Fruit fly (Drosophila melanogaster) whole organism, embryonic: ENCODE data around the gene CG42258.

Experiments used
- Adf1 ChIP-seq: fragments of 200-800 bp; sonication (Bioruptor generic); IDR thresholded peaks from 2 replicates; pipeline ENCODE4 v1.3.6; 2022; ENCODE audit warnings: missing biosample characterization, missing genetic modification characterization
- Atf-2 ChIP-seq: fragments of 200-800 bp; sonication (Bioruptor generic); optimal IDR thresholded peaks from 2 replicates; lab custom pipeline; 2016; ENCODE audit warnings: missing biosample characterization, missing genetic modification characterization
- Atf3 ChIP-seq: fragments of 200-800 bp; sonication (Bioruptor generic); optimal IDR thresholded peaks from 3 replicates; lab custom pipeline; 2016; ENCODE audit warnings: missing biosample characterization, missing genetic modification characterization
- B-H1 ChIP-seq: fragments of 200-800 bp; sonication (Bioruptor generic); IDR thresholded peaks from 3 replicates; pipeline ENCODE4 v1.3.6; 2022; ENCODE audit warnings: missing biosample characterization, missing genetic modification characterization
- C15 ChIP-seq: fragments of 200-800 bp; sonication (Bioruptor generic); IDR thresholded peaks from 3 replicates; pipeline ENCODE4 v1.3.6; 2022; ENCODE audit warnings: missing biosample characterization, missing genetic modification characterization
- CG10366 ChIP-seq: fragments of 200-800 bp; sonication (Bioruptor generic); IDR thresholded peaks from 2 replicates; pipeline ENCODE4 v1.3.6; 2022; ENCODE audit warnings: missing biosample characterization, missing genetic modification characterization
- CG11456 ChIP-seq: fragments of 200-800 bp; sonication (Bioruptor generic); IDR thresholded peaks from 3 replicates; pipeline ENCODE4 v1.3.6; 2022; ENCODE audit warnings: missing biosample characterization, missing genetic modification characterization
- CG13123 ChIP-seq: fragments of 200-800 bp; sonication (Bioruptor generic); optimal IDR thresholded peaks from 2 replicates; lab custom pipeline; 2016; ENCODE audit warnings: missing biosample characterization, missing genetic modification characterization
- CG15073 ChIP-seq: fragments of 200-800 bp; sonication (Bioruptor generic); optimal IDR thresholded peaks from 2 replicates; lab custom pipeline; 2016; ENCODE audit warnings: missing biosample characterization, missing genetic modification characterization
- CG15514 ChIP-seq: fragments of 200-800 bp; sonication (Bioruptor generic); optimal IDR thresholded peaks from 3 replicates; lab custom pipeline; 2017; ENCODE audit warnings: missing biosample characterization, missing genetic modification characterization, mild to moderate bottlenecking, moderate library complexity, missing genetic modification reagents
- CG1602 ChIP-seq: fragments of 200-800 bp; sonication (Bioruptor generic); optimal IDR thresholded peaks from 3 replicates; lab custom pipeline; 2016; ENCODE audit warnings: missing biosample characterization, missing genetic modification characterization
- CG1647 ChIP-seq: fragments of 200-800 bp; sonication (Bioruptor generic); optimal IDR thresholded peaks from 3 replicates; lab custom pipeline; 2016; ENCODE audit warnings: missing biosample characterization, missing genetic modification characterization
- CG17186 ChIP-seq: fragments of 200-800 bp; sonication (Bioruptor generic); optimal IDR thresholded peaks from 3 replicates; lab custom pipeline; 2017; ENCODE audit warnings: missing biosample characterization, missing genetic modification reagents, missing genetic modification characterization
- CG17568 ChIP-seq: fragments of 200-800 bp; sonication (Bioruptor generic); optimal IDR thresholded peaks from 2 replicates; lab custom pipeline; 2018; ENCODE audit warnings: missing biosample characterization, mild to moderate bottlenecking, missing genetic modification characterization, moderate library complexity
- CG17829 ChIP-seq: fragments of 200-800 bp; optimal IDR thresholded peaks from 2 replicates; lab custom pipeline; 2019; ENCODE audit warnings: missing biosample characterization, mild to moderate bottlenecking, missing genetic modification characterization, moderate library complexity
- CG31441 ChIP-seq: fragments of 200-800 bp; sonication (Bioruptor generic); IDR thresholded peaks from 2 replicates; pipeline ENCODE4 v1.3.6; 2022; ENCODE audit warnings: missing biosample characterization, missing genetic modification characterization
- CG32767 ChIP-seq: fragments of 200-800 bp; sonication (Bioruptor generic); IDR thresholded peaks from 2 replicates; pipeline ENCODE4 v1.3.6; 2022; ENCODE audit warnings: missing biosample characterization, missing genetic modification characterization
- CG42726 ChIP-seq: fragments of 200-800 bp; sonication (Bioruptor generic); IDR thresholded peaks from 2 replicates; pipeline ENCODE4 v1.3.6; 2022; ENCODE audit warnings: missing biosample characterization, missing genetic modification characterization; ENCODE audit not compliant: partially characterized antibody
- CG4707 ChIP-seq: fragments of 200-800 bp; sonication (Bioruptor generic); optimal IDR thresholded peaks from 2 replicates; lab custom pipeline; 2018; ENCODE audit warnings: missing biosample characterization, mild to moderate bottlenecking, missing genetic modification characterization, moderate library complexity
- CG5245 ChIP-seq: fragments of 200-800 bp; sonication (Bioruptor generic); optimal IDR thresholded peaks from 3 replicates; lab custom pipeline; 2016; ENCODE audit warnings: missing biosample characterization, missing genetic modification characterization
- CG6854 ChIP-seq: fragments of 200-800 bp; sonication (Bioruptor generic); optimal IDR thresholded peaks from 3 replicates; lab custom pipeline; 2017; ENCODE audit warnings: missing biosample characterization, mild to moderate bottlenecking, missing genetic modification characterization
- CG8290 ChIP-seq, 3 experiments: fragments of 200-800 bp; sonication (Bioruptor generic); optimal IDR thresholded peaks; 2 replicates each; lab custom pipeline; 2016 to 2019; ENCODE audit warnings: missing biosample characterization in 3 of 3, missing genetic modification characterization in 3 of 3, mild to moderate bottlenecking in 2 of 3, moderate library complexity in 1 of 3
- CG8765 ChIP-seq: fragments of 200-800 bp; sonication (Bioruptor generic); IDR thresholded peaks from 2 replicates; pipeline ENCODE4 v1.3.6; 2022; ENCODE audit warnings: missing biosample characterization, missing genetic modification characterization
- CG8924 ChIP-seq: fragments of 200-800 bp; optimal IDR thresholded peaks from 3 replicates; lab custom pipeline; 2019; ENCODE audit warnings: missing biosample characterization, mild to moderate bottlenecking, missing genetic modification characterization, moderate library complexity
- D ChIP-seq, 2 experiments: fragments of 200-800 bp in 1 of 2; fragments of >200 bp in 1 of 2; sonication (Bioruptor generic) in 1 of 2; optimal IDR thresholded peaks; 2 replicates in 1 of 2; 3 replicates in 1 of 2; lab custom pipeline; 2017; ENCODE audit warnings: mild to moderate bottlenecking in 1 of 2, missing biosample characterization in 1 of 2, missing genetic modification characterization in 1 of 2, missing genetic modification reagents in 1 of 2
- D19A ChIP-seq: fragments of 200-800 bp; optimal IDR thresholded peaks from 3 replicates; lab custom pipeline; 2019; ENCODE audit warnings: missing biosample characterization, mild to moderate bottlenecking, missing genetic modification characterization, moderate library complexity
- D19B ChIP-seq: fragments of 200-800 bp; sonication (Bioruptor generic); optimal IDR thresholded peaks from 2 replicates; lab custom pipeline; 2017; ENCODE audit warnings: missing biosample characterization, mild to moderate bottlenecking, missing genetic modification characterization
- Gsc ChIP-seq: fragments of 200-800 bp; sonication (Bioruptor generic); IDR thresholded peaks from 2 replicates; pipeline ENCODE4 v1.3.6; 2022; ENCODE audit warnings: missing biosample characterization, missing genetic modification characterization
- HmgD ChIP-seq: fragments of 200-800 bp; sonication (Bioruptor generic); optimal IDR thresholded peaks from 3 replicates; lab custom pipeline; 2016; ENCODE audit warnings: missing biosample characterization, missing genetic modification characterization
- Hmr ChIP-seq: fragments of 200-800 bp; sonication (Bioruptor generic); optimal IDR thresholded peaks from 3 replicates; lab custom pipeline; 2017; ENCODE audit warnings: mild to moderate bottlenecking, missing biosample characterization, missing genetic modification reagents, missing genetic modification characterization
- Hsf ChIP-seq: fragments of 200-800 bp; sonication (Bioruptor generic); optimal IDR thresholded peaks from 3 replicates; lab custom pipeline; 2016; ENCODE audit warnings: missing biosample characterization, missing genetic modification characterization
- Poxn ChIP-seq: fragments of 200-800 bp; sonication (Bioruptor generic); IDR thresholded peaks from 2 replicates; pipeline ENCODE4 v1.3.6; 2022; ENCODE audit warnings: missing biosample characterization, missing genetic modification characterization
- TFAM ChIP-seq: fragments of 200-800 bp; sonication (Bioruptor generic); optimal IDR thresholded peaks from 2 replicates; lab custom pipeline; 2017; ENCODE audit warnings: missing biosample characterization, missing genetic modification characterization, inconsistent platforms
- Usf ChIP-seq: fragments of 200-800 bp; sonication (Bioruptor generic); optimal IDR thresholded peaks from 2 replicates; lab custom pipeline; 2017; ENCODE audit warnings: missing genotype, missing biosample characterization, missing genetic modification characterization
- Vsx1 ChIP-seq: fragments of 200-800 bp; sonication (Bioruptor generic); optimal IDR thresholded peaks from 2 replicates; lab custom pipeline; 2017; ENCODE audit warnings: missing biosample characterization, mild to moderate bottlenecking, missing genetic modification characterization, missing genetic modification reagents
- ac ChIP-seq: fragments of 200-800 bp; sonication (Bioruptor generic); optimal IDR thresholded peaks from 3 replicates; lab custom pipeline; 2017; ENCODE audit warnings: missing biosample characterization, mild to moderate bottlenecking, missing genetic modification characterization
- bbx ChIP-seq: fragments of 200-800 bp; sonication (Bioruptor generic); IDR thresholded peaks from 2 replicates; pipeline ENCODE4 v1.3.6; 2022; ENCODE audit warnings: missing biosample characterization, missing genetic modification characterization; ENCODE audit not compliant: partially characterized antibody
- dmrt99B ChIP-seq: fragments of 200-800 bp; sonication (Bioruptor generic); optimal IDR thresholded peaks from 2 replicates; lab custom pipeline; 2018; ENCODE audit warnings: missing biosample characterization, mild to moderate bottlenecking, missing genetic modification characterization, moderate library complexity
- dysf ChIP-seq: fragments of 200-800 bp; sonication (Bioruptor generic); IDR thresholded peaks from 3 replicates; pipeline ENCODE4 v1.3.6; 2022; ENCODE audit warnings: missing biosample characterization, missing genetic modification characterization
- eve ChIP-seq, 2 experiments: fragments of >200 bp; optimal IDR thresholded peaks; 2 replicates each; lab custom pipeline; 2017; ENCODE audit warnings: missing biosample characterization in 2 of 2, missing genetic modification characterization in 2 of 2
- gce ChIP-seq: fragments of 200-800 bp; sonication (Bioruptor generic); IDR thresholded peaks from 3 replicates; pipeline ENCODE4 v1.3.6; 2022; ENCODE audit warnings: missing biosample characterization, missing genetic modification characterization
- mld ChIP-seq: fragments of 200-800 bp; sonication (Bioruptor generic); IDR thresholded peaks from 3 replicates; pipeline ENCODE4 v1.3.6; 2022; ENCODE audit warnings: missing biosample characterization, missing genetic modification characterization; ENCODE audit not compliant: partially characterized antibody
- otp ChIP-seq: fragments of 200-800 bp; sonication (Bioruptor generic); IDR thresholded peaks from 3 replicates; pipeline ENCODE4, ENCODE4 v1.3.6; 2022; ENCODE audit warnings: missing biosample characterization, missing genetic modification characterization
- p53 ChIP-seq: fragments of 200-800 bp; sonication (Bioruptor generic); optimal IDR thresholded peaks from 2 replicates; lab custom pipeline; 2016; ENCODE audit warnings: missing biosample characterization, missing genetic modification characterization
- sim ChIP-seq: fragments of 200-800 bp; sonication (Bioruptor generic); IDR thresholded peaks from 2 replicates; pipeline ENCODE4 v1.3.6; 2022; ENCODE audit warnings: missing biosample characterization, missing genetic modification characterization
- so ChIP-seq: fragments of 200-800 bp; sonication (Bioruptor generic); IDR thresholded peaks from 3 replicates; pipeline ENCODE4 v1.3.6; 2022; ENCODE audit warnings: missing biosample characterization, missing genetic modification characterization
- tio ChIP-seq: fragments of 200-800 bp; sonication (Bioruptor generic); optimal IDR thresholded peaks from 2 replicates; lab custom pipeline; 2017; ENCODE audit warnings: missing biosample characterization, missing genetic modification characterization, inconsistent platforms
- zen2 ChIP-seq: fragments of 200-800 bp; sonication (Bioruptor generic); IDR thresholded peaks from 3 replicates; pipeline ENCODE4 v1.3.6; 2022; ENCODE audit warnings: missing biosample characterization, missing genetic modification characterization; ENCODE audit not compliant: partially characterized antibody

Gene CG42258

DNA sequence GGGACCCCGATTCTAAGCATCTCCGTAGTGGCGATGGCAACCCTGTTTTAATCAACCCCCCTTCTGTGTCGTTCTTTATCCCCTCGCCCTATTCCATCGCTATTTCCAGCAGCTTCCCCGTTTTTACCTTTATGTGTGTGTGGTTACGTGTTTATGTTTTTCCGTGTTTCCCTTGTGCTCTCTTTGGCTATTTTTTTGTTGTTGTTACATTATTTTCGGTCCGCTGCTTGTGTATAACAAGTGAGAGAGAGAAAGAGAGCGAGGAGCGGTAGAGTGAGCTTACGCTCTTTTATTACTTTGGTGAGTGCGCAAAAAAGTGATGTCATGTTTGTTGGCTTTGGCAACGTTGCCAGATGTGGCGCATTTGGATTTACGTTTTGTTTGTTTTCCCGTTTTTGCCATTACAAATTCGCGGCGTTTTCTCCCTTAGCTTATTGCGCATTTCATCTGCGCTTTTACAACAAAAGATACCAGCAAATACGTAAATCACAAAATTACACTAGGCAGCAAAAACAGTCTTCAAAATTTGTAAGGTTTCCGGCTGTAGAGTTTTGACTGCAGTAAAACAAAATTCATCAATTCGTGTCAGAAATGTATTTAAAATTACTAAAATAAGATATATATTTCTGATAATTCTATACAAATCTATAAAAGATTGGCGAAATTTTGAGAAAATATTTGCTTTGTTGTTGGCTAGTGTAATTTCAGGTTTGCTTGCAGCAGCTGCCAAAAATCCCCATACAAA, 7.0 kb downstream of the CG42258 start (continued):
- no peak for TF ChIP-seq zen2 (GFP tag; lab: Robert Waterston, UW)
- TF ChIP-seq CG10366 = peak; percentile 67
- peak; percentile 58 for TF ChIP-seq Poxn
- peak; percentile 68 for TF ChIP-seq Atf3
- TF ChIP-seq otp (GFP tag; lab: Robert Waterston, UW) = 0 out of 3 replicates have a peak, but pooled peaks have one; percentile 54
- TF ChIP-seq CG1647 = no peak
- peak; percentile 75 for TF ChIP-seq CG11456
- peak; percentile 75; the same call in 2 of the 3 replicates for TF ChIP-seq so (GFP tag; lab: Robert Waterston, UW)
- no peak for TF ChIP-seq CG5245 (GFP tag; lab: Kevin White, UChicago)
- TF ChIP-seq CG15514 (GFP tag; lab: Kevin White, UChicago) = peak; percentile 44
- TF ChIP-seq Hsf (GFP tag; lab: Kevin White, UChicago) = no peak
- TF ChIP-seq CG31441 (GFP tag; lab: Robert Waterston, UW) = 0 out of 2 replicates have a peak, but pooled peaks have one; percentile 31
- TF ChIP-seq D (optimal IDR thresholded peaks at IDR 0.05; lab: Kevin White, UChicago) = no peak
- peak; percentile 25 for TF ChIP-seq D (GFP tag; optimal IDR thresholded peaks at IDR 0.05; lab: Kevin White, UChicago)
- peak; percentile 49 for TF ChIP-seq D19B (GFP tag; lab: Kevin White, UChicago)
- peak; percentile 58 for TF ChIP-seq CG8924
- peak; percentile 29 for TF ChIP-seq tio
- TF ChIP-seq D19A = peak; percentile 28
- peak; percentile 59; the same call in 1 of the 3 replicates for TF ChIP-seq C15 (GFP tag; lab: Robert Waterston, UW)
- TF ChIP-seq sim = no peak
- peak; percentile 54; the same call in 1 of the 2 replicates for TF ChIP-seq Adf1 (GFP tag; lab: Robert Waterston, UW)
- TF ChIP-seq Usf (GFP tag; lab: Kevin White, UChicago) = no peak
- peak; percentile 36 for TF ChIP-seq CG6854 (GFP tag; lab: Kevin White, UChicago)
- peak; percentile 66 for TF ChIP-seq dmrt99B (tag; lab: Kevin White, UChicago)
- TF ChIP-seq CG13123 = no peak
- no peak for TF ChIP-seq Atf-2
- no peak for TF ChIP-seq HmgD (GFP tag; lab: Kevin White, UChicago)
- TF ChIP-seq CG4707 (GFP tag; lab: Kevin White, UChicago) = no peak
- peak; percentile 62; the same call in 1 of the 2 replicates for TF ChIP-seq CG32767 (GFP tag; lab: Robert Waterston, UW)
- TF ChIP-seq CG1602 (GFP tag; lab: Kevin White, UChicago) = peak; percentile 2
- no peak for TF ChIP-seq bbx (GFP tag; lab: Robert Waterston, UW)
- TF ChIP-seq CG15073 (GFP tag; lab: Kevin White, UChicago) = no peak
- no peak for TF ChIP-seq eve (GFP tag; optimal IDR thresholded peaks at IDR 0.05; lab: Kevin White, UChicago)
- no peak for TF ChIP-seq CG17186 (GFP tag; lab: Kevin White, UChicago)
- TF ChIP-seq dysf (GFP tag; lab: Robert Waterston, UW) = peak; percentile 73
- TF ChIP-seq Vsx1 (GFP tag; lab: Kevin White, UChicago) = no peak
- TF ChIP-seq Hmr = peak; percentile 65
- TF ChIP-seq p53 = no peak
- no peak for TF ChIP-seq mld
- peak; percentile 12; the same call in 1 of the 3 replicates for TF ChIP-seq B-H1 (GFP tag; lab: Robert Waterston, UW)
- TF ChIP-seq TFAM (GFP tag; lab: Kevin White, UChicago) = no peak
- TF ChIP-seq CG8765 (GFP tag; lab: Robert Waterston, UW) = no peak; the same call in 1 of the 2 replicates
- 0 out of 3 replicates have a peak, but pooled peaks have one; percentile 39 for TF ChIP-seq gce (GFP tag; lab: Robert Waterston, UW)
- TF ChIP-seq CG42726 (GFP tag; lab: Robert Waterston, UW) = no peak
- peak; percentile 36 for TF ChIP-seq CG17829
- no peak; the same call in 1 of the 2 replicates for TF ChIP-seq Gsc (GFP tag; lab: Robert Waterston, UW)
- TF ChIP-seq CG8290 (GFP tag; optimal IDR thresholded peaks at IDR 0.05; lab: Kevin White, UChicago) = no peak
- peak in 1 of 2 experiments; percentile 21 for TF ChIP-seq CG8290 (tag; optimal IDR thresholded peaks at IDR 0.05; lab: Kevin White, UChicago)
- no peak for TF ChIP-seq ac
- TF ChIP-seq CG17568 (GFP tag; lab: Kevin White, UChicago) = no peak
